Fruit fly (Drosophila melanogaster) whole organism: ENCODE data around the gene CG1552.
"Not testable (repeated sequence)": the region's sequence is repeated elsewhere in the genome, so short reads cannot be mapped to it uniquely, and the experiment has no call there.

Experiments used
- CG8478 ChIP-seq: fragments of >200 bp; optimal IDR thresholded peaks from 2 replicates; lab custom pipeline; 2018; ENCODE audit warnings: inconsistent platforms
- Dll ChIP-seq: fragments of >200 bp; optimal IDR thresholded peaks from 2 replicates; lab custom pipeline; 2017
- EcR ChIP-seq, 2 experiments: fragments of >200 bp; optimal IDR thresholded peaks; 2 replicates each; lab custom pipeline; 2017; ENCODE audit warnings: missing biosample characterization in 2 of 2, missing genetic modification characterization in 2 of 2, missing genetic modification reagents in 2 of 2
- pan ChIP-seq: fragments of >200 bp; optimal IDR thresholded peaks from 2 replicates; lab custom pipeline; 2017
- psq ChIP-seq: fragments of >200 bp; optimal IDR thresholded peaks from 2 replicates; lab custom pipeline; 2017
- usp ChIP-seq: fragments of >200 bp; optimal IDR thresholded peaks from 2 replicates; lab custom pipeline; 2017; ENCODE audit warnings: missing biosample characterization, missing genetic modification characterization, mixed read lengths

Gene CG1552

dm6 chrX:11053456-11053855 is at the start of gene CG1552:
Gene CG1552, minus strand, starts transcription at chrX:11053556.
- no peak for TF ChIP-seq psq (lab: Kevin White, UChicago)
- TF ChIP-seq pan (lab: Kevin White, UChicago): no peak

- not testable (repeated sequence) for TF ChIP-seq pan, CG8478, psq (lab: Kevin White, UChicago)
Measured at dm6 chrX:11095973-11096372, 42.6 kb upstream of the CG1552 start, which contains the start of gene CG42249. Gene CG42249, plus strand, starts transcription at chrX:11096273.

- TF ChIP-seq Dll (lab: Kevin White, UChicago) (no peak), psq (lab: Kevin White, UChicago) (no peak), usp (no peak), pan (lab: Kevin White, UChicago) (no peak), CG8478 (lab: Kevin White, UChicago) (no peak), EcR (GFP tag; optimal IDR thresholded peaks at IDR 0.05; lab: Kevin White, UChicago) (no peak)
Measured at dm6 chrX:11095276-11095675, 41.9 kb upstream of the CG1552 start.

- no peak for TF ChIP-seq EcR (GFP tag; optimal IDR thresholded peaks at IDR 0.05; lab: Kevin White, UChicago)
- no peak for TF ChIP-seq pan (lab: Kevin White, UChicago)
- no peak for TF ChIP-seq CG8478 (lab: Kevin White, UChicago)
- no peak for TF ChIP-seq usp
- no peak for TF ChIP-seq psq (lab: Kevin White, UChicago)
- TF ChIP-seq Dll (lab: Kevin White, UChicago): no peak
Measured at dm6 chrX:11092201-11092600, 38.8 kb upstream of the CG1552 start, which contains the start of gene CG2061. Gene CG2061, plus strand, starts transcription at chrX:11092492.

dm6 chrX:11090161-11090560 is 36.8 kb upstream of the CG1552 start, which contains the start of gene CG2076:
Gene CG2076, plus strand, starts transcription at chrX:11090210.
- no peak for TF ChIP-seq EcR (GFP tag; optimal IDR thresholded peaks at IDR 0.05; lab: Kevin White, UChicago)
- TF ChIP-seq usp: no peak
- TF ChIP-seq pan (lab: Kevin White, UChicago): no peak
- TF ChIP-seq CG8478 (lab: Kevin White, UChicago): no peak
- TF ChIP-seq psq (lab: Kevin White, UChicago): no peak
- no peak for TF ChIP-seq Dll (lab: Kevin White, UChicago)

- TF ChIP-seq CG8478 (lab: Kevin White, UChicago): no peak
- TF ChIP-seq psq (lab: Kevin White, UChicago): no peak
- no peak for TF ChIP-seq EcR (GFP tag; optimal IDR thresholded peaks at IDR 0.05; lab: Kevin White, UChicago)
- TF ChIP-seq pan (lab: Kevin White, UChicago): no peak
- TF ChIP-seq usp: no peak
- TF ChIP-seq Dll (lab: Kevin White, UChicago): no peak
Measured at dm6 chrX:11088778-11089340, 35.5 kb upstream of the CG1552 start, which contains the start of gene Vago. Gene Vago, plus strand, starts transcription at chrX:11089290.

dm6 chrX:11087384-11087783 is 34.0 kb upstream of the CG1552 start:
- TF ChIP-seq CG8478 (lab: Kevin White, UChicago) (no peak), usp (no peak), EcR (GFP tag; optimal IDR thresholded peaks at IDR 0.05; lab: Kevin White, UChicago) (no peak), psq (lab: Kevin White, UChicago) (no peak), Dll (lab: Kevin White, UChicago) (no peak), pan (lab: Kevin White, UChicago) (no peak)

dm6 chrX:11086250-11086649 is 32.9 kb upstream of the CG1552 start, which contains the start of gene sev:
Gene sev, minus strand, starts transcription at chrX:11086299.
- no peak for TF ChIP-seq usp
- no peak for TF ChIP-seq EcR (GFP tag; optimal IDR thresholded peaks at IDR 0.05; lab: Kevin White, UChicago)
- TF ChIP-seq pan (lab: Kevin White, UChicago): no peak
- TF ChIP-seq Dll (lab: Kevin White, UChicago): no peak
- no peak for TF ChIP-seq psq (lab: Kevin White, UChicago)
- TF ChIP-seq CG8478 (lab: Kevin White, UChicago): no peak

- no peak for TF ChIP-seq usp
- no peak for TF ChIP-seq CG8478 (lab: Kevin White, UChicago)
- no peak for TF ChIP-seq EcR (GFP tag; optimal IDR thresholded peaks at IDR 0.05; lab: Kevin White, UChicago)
- no peak for TF ChIP-seq psq (lab: Kevin White, UChicago)
- no peak for TF ChIP-seq Dll (lab: Kevin White, UChicago)
- no peak for TF ChIP-seq pan (lab: Kevin White, UChicago)
Measured at dm6 chrX:11083007-11083406, 29.7 kb upstream of the CG1552 start.

- TF ChIP-seq CG8478 (lab: Kevin White, UChicago) (no peak), usp (no peak), EcR (GFP tag; optimal IDR thresholded peaks at IDR 0.05; lab: Kevin White, UChicago) (no peak), Dll (lab: Kevin White, UChicago) (no peak), pan (lab: Kevin White, UChicago) (no peak)
Measured at dm6 chrX:11081834-11082233, 28.5 kb upstream of the CG1552 start.

dm6 chrX:11081242-11081641 is 27.9 kb upstream of the CG1552 start:
- TF ChIP-seq CG8478 (lab: Kevin White, UChicago): no peak

dm6 chrX:11066252-11066651 is 12.9 kb upstream of the CG1552 start, which contains the start of gene CG15203:
Gene CG15203, plus strand, starts transcription at chrX:11066552.
- no peak for TF ChIP-seq CG8478 (lab: Kevin White, UChicago)
- no peak for TF ChIP-seq pan (lab: Kevin White, UChicago)
- TF ChIP-seq Dll (lab: Kevin White, UChicago): no peak
- no peak for TF ChIP-seq psq (lab: Kevin White, UChicago)
- TF ChIP-seq EcR (GFP tag; optimal IDR thresholded peaks at IDR 0.05; lab: Kevin White, UChicago): no peak
- TF ChIP-seq usp: no peak
